Worm (Caenorhabditis elegans): ENCODE measurements around the gene lact-2.

Gene lact-2

DNA sequence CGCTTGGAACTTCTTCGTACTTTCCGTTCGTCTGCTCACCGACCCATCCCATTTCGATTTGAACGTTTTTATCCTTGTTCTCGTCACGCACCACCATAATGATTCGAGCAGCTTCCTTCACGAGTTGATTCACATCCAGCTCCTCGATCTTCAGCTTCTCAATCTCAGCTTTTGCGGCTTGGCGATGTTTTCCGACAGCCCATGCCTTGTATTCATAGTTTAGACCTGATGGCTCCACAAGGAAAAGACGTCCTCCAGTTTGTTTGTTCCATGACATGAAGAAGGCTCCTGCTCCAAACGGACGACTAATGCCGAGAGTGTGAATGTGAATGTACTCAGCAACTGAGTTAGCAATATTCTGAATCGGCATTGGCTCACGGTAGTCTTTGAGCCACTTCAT lies 4.4 kb downstream of the lact-2 start:
- TF ChIP-seq sptf-1 (tag; optimal IDR thresholded peaks at IDR 0.05) (no peak), lin-32 (GFP tag; optimal IDR thresholded peaks at IDR 0.05) (no peak), elt-1 (tag; optimal IDR thresholded peaks at IDR 0.05; ENCODE audit: borderline replicate concordance, insufficient read depth) (no peak), nhr-2 (tag; optimal IDR thresholded peaks at IDR 0.05) (no peak)

DNA sequence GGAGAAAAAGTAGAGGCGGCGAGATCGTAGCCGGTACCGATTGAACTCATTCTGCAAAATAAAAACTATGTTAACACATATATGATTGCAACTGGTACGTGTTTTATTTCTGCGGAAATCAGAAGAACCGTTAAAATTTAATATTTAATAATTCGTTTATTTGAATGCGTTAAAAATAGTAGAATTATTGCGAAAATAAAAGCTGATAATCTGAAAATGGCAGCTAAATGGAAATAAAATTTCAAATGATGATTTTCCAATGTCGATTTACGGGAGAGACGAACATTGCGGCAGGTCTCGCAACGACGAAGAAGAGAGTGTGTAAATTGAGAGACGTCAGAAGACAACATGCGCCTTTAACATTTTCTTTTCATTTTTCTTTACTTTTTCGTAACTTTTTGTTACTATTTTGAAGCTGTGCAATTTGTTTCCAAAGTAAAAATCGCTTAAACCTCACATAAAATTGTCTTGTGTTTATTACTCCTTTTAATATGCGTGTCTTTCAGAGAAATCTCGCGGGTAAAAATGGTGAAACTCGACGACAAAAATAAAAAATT lies 5.2 kb downstream of the lact-2 start, which contains the start of the genes pas-7 and puf-12:
Gene pas-7 (minus strand): TSS at position 51 of the 557 bp plus-strand sequence.
Gene puf-12 (plus strand): TSS at position 507 of the 557 bp plus-strand sequence.
- TF ChIP-seq nhr-76 (tag; optimal IDR thresholded peaks at IDR 0.05): no peak
- peak; percentile 43 for TF ChIP-seq mep-1 (tag; optimal IDR thresholded peaks at IDR 0.05)
- TF ChIP-seq M03D4.4 (tag; optimal IDR thresholded peaks at IDR 0.05): no peak
- TF ChIP-seq hlh-1 (tag; optimal IDR thresholded peaks at IDR 0.05): peak; percentile 13
- TF ChIP-seq pha-4 (tag; optimal IDR thresholded peaks at IDR 0.05): peak; percentile 30
- peak; percentile 37 for TF ChIP-seq lsy-2 (tag; optimal IDR thresholded peaks at IDR 0.05)
- no peak for TF ChIP-seq cnd-1 (tag; optimal IDR thresholded peaks at IDR 0.05)

DNA sequence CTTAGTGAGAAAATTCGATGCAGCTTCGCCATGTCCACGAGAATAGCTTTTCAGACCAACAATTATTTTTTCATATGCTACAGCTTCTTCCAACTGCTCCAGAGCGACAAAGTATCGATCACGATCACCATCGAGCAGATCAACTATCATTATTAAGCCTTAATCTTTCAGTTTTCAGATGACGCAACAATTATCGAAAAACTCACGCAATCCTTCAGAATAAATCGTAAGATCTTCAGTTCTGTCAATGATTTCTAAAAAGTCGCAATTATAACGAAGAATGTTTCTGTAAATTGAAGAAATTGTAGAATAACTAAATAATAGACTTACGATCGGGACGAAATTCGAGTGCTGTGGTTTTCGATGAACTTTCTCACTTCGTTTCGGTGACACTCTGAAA lies 8.5 kb downstream of the lact-2 start:
- no peak for TF ChIP-seq nhr-2 (tag; optimal IDR thresholded peaks at IDR 0.05)
- TF ChIP-seq hlh-1 (tag; optimal IDR thresholded peaks at IDR 0.05): no peak
- peak; percentile 97 for TF ChIP-seq zip-8 (tag; optimal IDR thresholded peaks at IDR 0.05)

DNA sequence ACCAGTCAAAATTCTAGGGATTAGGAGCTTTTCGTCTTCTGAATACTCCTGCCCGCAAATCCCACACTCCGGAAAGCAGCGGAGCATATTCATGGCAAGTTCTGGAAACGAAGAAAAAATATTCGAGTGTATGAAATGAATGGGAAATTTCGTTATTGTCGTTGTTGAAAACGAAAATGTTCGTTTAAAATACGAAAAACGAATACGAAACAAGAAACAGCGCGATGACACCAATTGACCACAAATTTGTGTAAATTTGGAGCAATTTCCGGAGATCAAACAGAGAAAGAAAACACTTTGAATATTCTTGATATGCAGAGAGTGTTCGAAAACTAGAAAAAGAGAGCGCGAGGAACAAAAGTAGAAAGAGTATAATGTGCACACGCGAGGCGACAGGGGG lies 10.9 kb downstream of the lact-2 start, which contains the start of gene ZK945.4:
Gene ZK945.4 (minus strand): TSS at position 101 of the 400 bp plus-strand sequence.
- TF ChIP-seq flh-1 (GFP tag; optimal IDR thresholded peaks at IDR 0.05): no peak
- no peak for TF ChIP-seq lsy-2 (tag; optimal IDR thresholded peaks at IDR 0.05)
- TF ChIP-seq tbx-8 (GFP tag; optimal IDR thresholded peaks at IDR 0.05): no peak
- no peak for TF ChIP-seq ceh-43 (GFP tag; optimal IDR thresholded peaks at IDR 0.05)
- no peak for TF ChIP-seq pha-4 (tag; optimal IDR thresholded peaks at IDR 0.05)
- no peak for TF ChIP-seq ham-2 (GFP tag; optimal IDR thresholded peaks at IDR 0.05)
- no peak for TF ChIP-seq unc-39 (tag; optimal IDR thresholded peaks at IDR 0.05)
- TF ChIP-seq nhr-12 (tag; optimal IDR thresholded peaks at IDR 0.05): no peak
- TF ChIP-seq M03D4.4 (tag; optimal IDR thresholded peaks at IDR 0.05): no peak
- TF ChIP-seq nhr-76 (tag; optimal IDR thresholded peaks at IDR 0.05): no peak
- TF ChIP-seq cnd-1 (tag; optimal IDR thresholded peaks at IDR 0.05): no peak
- TF ChIP-seq elt-1 (tag; optimal IDR thresholded peaks at IDR 0.05; ENCODE audit: borderline replicate concordance, insufficient read depth): no peak

DNA sequence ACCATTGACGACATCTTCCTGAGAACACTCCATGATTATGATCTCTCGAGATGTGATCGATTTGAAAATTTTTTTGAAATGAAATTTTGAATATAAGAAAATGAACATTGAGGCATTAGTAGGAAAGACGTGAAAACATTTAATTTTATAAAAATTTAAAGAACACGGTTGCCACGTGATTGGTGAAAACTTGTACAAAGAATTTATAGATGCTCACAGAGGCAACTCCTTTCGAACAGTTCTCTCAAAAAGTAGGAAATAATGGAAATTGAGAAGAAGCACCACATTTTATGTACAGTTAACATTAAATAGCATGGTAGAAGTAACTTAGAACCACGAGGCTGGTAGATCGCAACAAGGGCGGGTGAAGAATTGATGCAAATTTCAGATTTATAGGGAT lies 12.2 kb downstream of the lact-2 start, which contains the start of gene ZK945.6:
Gene ZK945.6 (minus strand): TSS at position 101 of the 400 bp plus-strand sequence.
- TF ChIP-seq nhr-28 (tag; optimal IDR thresholded peaks at IDR 0.05) (no peak), nhr-2 (tag; optimal IDR thresholded peaks at IDR 0.05) (no peak), nhr-76 (tag; optimal IDR thresholded peaks at IDR 0.05) (no peak), ham-2 (GFP tag; optimal IDR thresholded peaks at IDR 0.05) (no peak), lin-13 (tag; optimal IDR thresholded peaks at IDR 0.05) (no peak), M03D4.4 (tag; optimal IDR thresholded peaks at IDR 0.05) (no peak), mls-2 (tag; optimal IDR thresholded peaks at IDR 0.05) (no peak)

DNA sequence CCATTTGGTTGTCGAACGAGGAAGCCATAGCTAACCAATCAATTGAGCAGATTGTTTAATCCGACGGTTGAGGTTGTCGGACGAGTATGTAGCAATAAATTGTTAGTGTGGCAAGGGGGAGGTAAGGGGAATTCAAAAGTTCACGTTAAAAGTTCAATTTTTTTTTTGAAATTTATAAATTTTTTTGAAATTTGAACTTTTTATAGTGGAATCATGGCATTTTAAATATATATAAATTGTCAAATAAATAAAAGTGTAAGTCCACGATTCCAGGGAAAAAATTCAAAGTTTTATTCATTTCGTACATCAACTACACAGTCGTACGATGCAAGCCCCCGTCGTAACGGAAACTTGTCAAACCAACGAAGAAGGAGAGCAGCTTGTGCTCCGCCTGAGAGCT lies 13.7 kb downstream of the lact-2 start, which contains the start of the genes ZK945.7 and ZK945.8:
Gene ZK945.7 (minus strand): TSS at position 101 of the 400 bp plus-strand sequence.
Gene ZK945.8 (plus strand): TSS at position 275 of the 400 bp plus-strand sequence.
- no peak for TF ChIP-seq ztf-11 (tag; optimal IDR thresholded peaks at IDR 0.05)
- no peak for TF ChIP-seq ham-2 (GFP tag; optimal IDR thresholded peaks at IDR 0.05)
- TF ChIP-seq pha-4 (tag; optimal IDR thresholded peaks at IDR 0.05): no peak
- no peak for TF ChIP-seq lin-32 (GFP tag; optimal IDR thresholded peaks at IDR 0.05)
- no peak for TF ChIP-seq nhr-28 (tag; optimal IDR thresholded peaks at IDR 0.05)
- no peak for TF ChIP-seq nhr-237 (tag; optimal IDR thresholded peaks at IDR 0.05)
- TF ChIP-seq cnd-1 (tag; optimal IDR thresholded peaks at IDR 0.05): no peak
- TF ChIP-seq zip-8 (tag; optimal IDR thresholded peaks at IDR 0.05): no peak
- TF ChIP-seq sptf-1 (tag; optimal IDR thresholded peaks at IDR 0.05): no peak

DNA sequence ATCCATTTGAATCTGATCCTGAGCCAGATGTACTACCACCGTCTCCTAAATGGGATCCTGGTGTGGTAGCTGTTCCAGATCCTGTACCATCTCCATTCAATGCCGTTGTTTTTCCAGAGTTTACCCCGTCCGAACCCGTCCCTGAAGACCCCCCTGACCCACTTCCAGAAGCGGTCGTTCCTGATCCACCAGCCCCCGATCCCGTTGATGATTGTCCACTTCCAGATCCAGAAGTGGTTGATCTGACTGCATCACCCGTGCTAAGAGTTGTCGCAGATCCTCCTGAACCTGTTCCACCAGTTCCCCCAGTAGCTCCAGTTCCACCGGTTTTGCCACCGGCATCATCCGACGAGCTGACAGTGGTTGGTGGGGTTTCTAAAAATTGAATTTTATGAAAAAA lies 22.0 kb downstream of the lact-2 start:
- TF ChIP-seq nhr-28 (tag; optimal IDR thresholded peaks at IDR 0.05) (no peak), ztf-11 (tag; optimal IDR thresholded peaks at IDR 0.05) (no peak), pha-4 (tag; optimal IDR thresholded peaks at IDR 0.05) (no peak), sem-2 (GFP tag; optimal IDR thresholded peaks at IDR 0.05) (no peak), nhr-12 (tag; optimal IDR thresholded peaks at IDR 0.05) (no peak), sptf-1 (tag; optimal IDR thresholded peaks at IDR 0.05) (no peak), drap-1 (GFP tag; optimal IDR thresholded peaks at IDR 0.05) (no peak), lsy-2 (tag; optimal IDR thresholded peaks at IDR 0.05) (no peak), blmp-1 (tag; optimal IDR thresholded peaks at IDR 0.05) (no peak), ceh-43 (GFP tag; optimal IDR thresholded peaks at IDR 0.05) (no peak), flh-1 (GFP tag; optimal IDR thresholded peaks at IDR 0.05) (no peak), nhr-2 (tag; optimal IDR thresholded peaks at IDR 0.05) (no peak), lin-13 (tag; optimal IDR thresholded peaks at IDR 0.05) (no peak), ceh-39 (tag; optimal IDR thresholded peaks at IDR 0.05) (no peak), lin-32 (GFP tag; optimal IDR thresholded peaks at IDR 0.05) (no peak), elt-1 (tag; optimal IDR thresholded peaks at IDR 0.05; ENCODE audit: borderline replicate concordance, insufficient read depth) (no peak), ceh-83 (GFP tag; optimal IDR thresholded peaks at IDR 0.05) (no peak)
